Worm (Caenorhabditis elegans): ENCODE results near the gene srw-76.
"Not testable (repeated sequence)": the region's sequence is repeated elsewhere in the genome, so short reads cannot be mapped to it uniquely, and the experiment has no call there.

Gene srw-76

ce11 chrV:16675553-16675952 is 37.4 kb upstream of the srw-76 start, which contains the start of gene srz-1:
srz-1 (plus strand) TSS chrV:16675853.
- TF ChIP-seq tra-4 (tag; optimal IDR thresholded peaks at IDR 0.05) (no peak), ets-7 (tag; optimal IDR thresholded peaks at IDR 0.05) (no peak), pes-1 (GFP tag; IDR thresholded peaks at IDR 0.05) (no peak), scrt-1 (GFP tag; IDR thresholded peaks at IDR 0.05) (no peak)

- TF ChIP-seq flt-1 (GFP tag; IDR thresholded peaks at IDR 0.05) (no peak), pes-1 (GFP tag; IDR thresholded peaks at IDR 0.05) (no peak), ceh-13 (GFP tag; optimal IDR thresholded peaks at IDR 0.05) (no peak), tbx-11 (GFP tag; IDR thresholded peaks at IDR 0.05) (no peak), ets-7 (tag; optimal IDR thresholded peaks at IDR 0.05) (no peak), ama-1 (optimal IDR thresholded peaks at IDR 0.05) (no peak)
Measured at ce11 chrV:16674399-16674798, 36.3 kb upstream of the srw-76 start.

ce11 chrV:16672198-16672597 is 34.1 kb upstream of the srw-76 start, which contains the start of gene F14F8.8:
F14F8.8 (minus strand) TSS chrV:16672298.
- TF ChIP-seq flt-1 (GFP tag; IDR thresholded peaks at IDR 0.05) (no peak), tbx-11 (GFP tag; IDR thresholded peaks at IDR 0.05) (no peak)

ce11 chrV:16671190-16671589 is 33.1 kb upstream of the srw-76 start, which contains the start of gene str-61:
str-61 (minus strand) TSS chrV:16671290.
- TF ChIP-seq ama-1 (optimal IDR thresholded peaks at IDR 0.05): no peak
- TF ChIP-seq tra-4 (tag; optimal IDR thresholded peaks at IDR 0.05): no peak
- TF ChIP-seq hmg-4 (GFP tag; optimal IDR thresholded peaks at IDR 0.05): no peak
- TF ChIP-seq tbx-37 (GFP tag; conservative IDR thresholded peaks at IDR 0.05): no peak
- no peak for TF ChIP-seq tbx-11 (GFP tag; IDR thresholded peaks at IDR 0.05)
- no peak for TF ChIP-seq aly-1 (tag; optimal IDR thresholded peaks at IDR 0.05)
- no peak for TF ChIP-seq ets-7 (tag; optimal IDR thresholded peaks at IDR 0.05)
- TF ChIP-seq scrt-1 (GFP tag; IDR thresholded peaks at IDR 0.05): no peak
- TF ChIP-seq ceh-36 (tag; optimal IDR thresholded peaks at IDR 0.05): no peak
- TF ChIP-seq B0310.2 (tag; optimal IDR thresholded peaks at IDR 0.05): no peak
- TF ChIP-seq pes-1 (GFP tag; IDR thresholded peaks at IDR 0.05): no peak
- TF ChIP-seq hnd-1 (tag; optimal IDR thresholded peaks at IDR 0.05): no peak
- TF ChIP-seq ceh-13 (GFP tag; optimal IDR thresholded peaks at IDR 0.05): no peak
- TF ChIP-seq flt-1 (GFP tag; IDR thresholded peaks at IDR 0.05): no peak
- TF ChIP-seq hmbx-1 (tag; optimal IDR thresholded peaks at IDR 0.05): no peak
- no peak for TF ChIP-seq F13C5.2 (tag; optimal IDR thresholded peaks at IDR 0.05)
- no peak for TF ChIP-seq sea-1 (GFP tag; conservative IDR thresholded peaks at IDR 0.05)

- TF ChIP-seq scrt-1 (GFP tag; IDR thresholded peaks at IDR 0.05) (no peak), F13C5.2 (tag; optimal IDR thresholded peaks at IDR 0.05) (no peak), sea-1 (GFP tag; conservative IDR thresholded peaks at IDR 0.05) (no peak), hmbx-1 (tag; optimal IDR thresholded peaks at IDR 0.05) (no peak), ets-7 (tag; optimal IDR thresholded peaks at IDR 0.05) (no peak), flt-1 (GFP tag; IDR thresholded peaks at IDR 0.05) (no peak), tbx-37 (GFP tag; conservative IDR thresholded peaks at IDR 0.05) (no peak), ceh-36 (tag; optimal IDR thresholded peaks at IDR 0.05) (no peak), pes-1 (GFP tag; IDR thresholded peaks at IDR 0.05) (no peak), hnd-1 (tag; optimal IDR thresholded peaks at IDR 0.05) (no peak), tra-4 (tag; optimal IDR thresholded peaks at IDR 0.05) (no peak), aly-1 (tag; optimal IDR thresholded peaks at IDR 0.05) (no peak), B0310.2 (tag; optimal IDR thresholded peaks at IDR 0.05) (no peak), tbx-11 (GFP tag; IDR thresholded peaks at IDR 0.05) (no peak), hmg-4 (GFP tag; optimal IDR thresholded peaks at IDR 0.05) (no peak)
Measured at ce11 chrV:16668473-16668872, 30.4 kb upstream of the srw-76 start, which contains the start of gene F14F8.9. F14F8.9 (minus strand) TSS chrV:16668573.

- TF ChIP-seq ets-7 (tag; optimal IDR thresholded peaks at IDR 0.05) (no peak), hnd-1 (tag; optimal IDR thresholded peaks at IDR 0.05) (no peak), F13C5.2 (tag; optimal IDR thresholded peaks at IDR 0.05) (no peak), aly-1 (tag; optimal IDR thresholded peaks at IDR 0.05) (no peak), hmbx-1 (tag; optimal IDR thresholded peaks at IDR 0.05) (no peak), scrt-1 (GFP tag; IDR thresholded peaks at IDR 0.05) (no peak), pes-1 (GFP tag; IDR thresholded peaks at IDR 0.05) (no peak), flt-1 (GFP tag; IDR thresholded peaks at IDR 0.05) (no peak), ceh-13 (GFP tag; optimal IDR thresholded peaks at IDR 0.05) (no peak), tra-4 (tag; optimal IDR thresholded peaks at IDR 0.05) (no peak), hmg-4 (GFP tag; optimal IDR thresholded peaks at IDR 0.05) (no peak), B0310.2 (tag; optimal IDR thresholded peaks at IDR 0.05) (no peak), ceh-36 (tag; optimal IDR thresholded peaks at IDR 0.05) (no peak), tbx-37 (GFP tag; conservative IDR thresholded peaks at IDR 0.05) (no peak), tbx-11 (GFP tag; IDR thresholded peaks at IDR 0.05) (no peak), ama-1 (optimal IDR thresholded peaks at IDR 0.05) (no peak), sea-1 (GFP tag; conservative IDR thresholded peaks at IDR 0.05) (no peak)
Measured at ce11 chrV:16666647-16667046, 28.5 kb upstream of the srw-76 start, which contains the start of gene F14F8.14. F14F8.14 (minus strand) TSS chrV:16666747.

ce11 chrV:16660816-16661215 is 22.7 kb upstream of the srw-76 start, which contains the start of gene Y70C5B.2:
Y70C5B.2 (minus strand) TSS chrV:16660916.
- not testable (repeated sequence) for TF ChIP-seq tbx-37 (GFP tag; conservative IDR thresholded peaks at IDR 0.05); tbx-11 (GFP tag; IDR thresholded peaks at IDR 0.05); hmbx-1 (tag; optimal IDR thresholded peaks at IDR 0.05)

- TF ChIP-seq F13C5.2 (tag; optimal IDR thresholded peaks at IDR 0.05); scrt-1 (GFP tag; IDR thresholded peaks at IDR 0.05); ama-1 (optimal IDR thresholded peaks at IDR 0.05): not testable (repeated sequence)
Measured at ce11 chrV:16654242-16654641, 16.1 kb upstream of the srw-76 start, which contains the start of gene W06G6.15. W06G6.15 (plus strand) TSS chrV:16654542.
